Fruit fly (Drosophila melanogaster): ENCODE results near the gene CG11760.

Gene CG11760

DNA sequence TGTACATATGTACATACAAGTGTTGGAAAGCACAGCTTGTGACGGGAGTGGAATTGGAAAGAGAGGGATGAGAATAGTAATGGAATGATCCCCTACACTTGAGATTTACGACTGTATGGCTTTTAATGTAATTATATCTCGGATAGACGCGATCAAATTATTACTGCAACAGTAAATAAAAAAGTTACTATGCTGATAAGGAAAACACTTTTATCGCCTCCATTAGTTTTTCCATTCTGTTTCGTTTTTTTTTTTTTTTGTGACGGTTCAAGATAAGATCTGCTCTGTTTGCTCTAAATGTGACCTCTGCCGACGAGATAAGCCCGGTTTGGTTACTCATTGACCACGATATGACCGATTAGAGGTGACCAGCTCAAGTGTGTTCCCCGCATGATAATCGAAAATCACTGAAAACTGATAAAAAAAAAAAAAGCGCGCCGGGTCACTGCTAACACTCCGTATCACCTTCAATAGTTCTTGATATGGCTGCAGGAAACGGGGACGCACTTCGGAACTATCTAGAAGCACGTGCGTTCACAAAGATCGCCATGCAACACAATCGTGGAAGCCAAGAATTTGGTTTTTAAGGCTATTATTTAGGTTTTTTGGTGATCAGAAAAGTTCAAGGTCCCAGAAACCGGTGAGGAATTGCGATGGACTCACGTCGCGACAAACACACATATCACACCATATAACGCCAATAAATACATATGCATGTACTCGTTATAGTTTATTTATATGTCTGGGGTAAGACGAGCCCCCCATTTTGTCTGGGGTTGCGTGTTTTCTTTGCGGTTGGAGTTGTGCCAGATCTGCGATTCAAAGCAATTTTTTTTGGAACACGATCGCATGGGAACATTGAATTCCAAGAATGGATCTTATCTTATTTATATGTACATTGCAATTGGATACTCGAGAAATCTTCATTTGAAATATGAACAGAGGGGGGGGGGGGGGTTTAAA, 48.2 kb upstream of the CG11760 start, which contains the start of gene p (continued):
- TF ChIP-seq HHEX (GFP tag; optimal IDR thresholded peaks at IDR 0.05) (peak; percentile 54), CG12071 (GFP tag; optimal IDR thresholded peaks at IDR 0.05) (peak; percentile 34), Trl (optimal IDR thresholded peaks at IDR 0.05) (no peak), Trl (GFP tag; optimal IDR thresholded peaks at IDR 0.05) (peak; percentile 27), YL-1 (GFP tag; optimal IDR thresholded peaks at IDR 0.05) (peak; percentile 16), CG3995 (GFP tag; optimal IDR thresholded peaks at IDR 0.05) (peak; percentile 70), CG9215 (GFP tag; IDR thresholded peaks at IDR 0.05) (no peak), CG2116 (GFP tag; optimal IDR thresholded peaks at IDR 0.05) (no peak), pan (optimal IDR thresholded peaks at IDR 0.05) (no peak), pan (GFP tag; optimal IDR thresholded peaks at IDR 0.05 in 1 of 2, IDR thresholded peaks at IDR 0.05 in 1 of 2) (peak in 1 of 2 experiments; percentile 45), CG15514 (GFP tag; optimal IDR thresholded peaks at IDR 0.05) (peak; percentile 4), CG6813 (GFP tag; optimal IDR thresholded peaks at IDR 0.05) (peak; percentile 5), CG3847 (GFP tag; IDR thresholded peaks at IDR 0.05) (no peak), CG17568 (GFP tag; optimal IDR thresholded peaks at IDR 0.05) (peak; percentile 54), eve (GFP tag; optimal IDR thresholded peaks at IDR 0.05) (no peak), Mes4 (GFP tag; optimal IDR thresholded peaks at IDR 0.05) (no peak), dm (GFP tag; optimal IDR thresholded peaks at IDR 0.05) (no peak), CG31388 (GFP tag; optimal IDR thresholded peaks at IDR 0.05) (no peak), CG4424 (GFP tag; optimal IDR thresholded peaks at IDR 0.05) (peak; percentile 34), Nf-YC (tag; optimal IDR thresholded peaks at IDR 0.05) (no peak), CG11696 (GFP tag; IDR thresholded peaks at IDR 0.05) (no peak), sd (tag; optimal IDR thresholded peaks at IDR 0.05) (peak; percentile 16), Atf3 (GFP tag; optimal IDR thresholded peaks at IDR 0.05) (no peak), sna (GFP tag; IDR thresholded peaks at IDR 0.05; ENCODE audit: partially characterized antibody) (no peak), CG3163 (GFP tag; optimal IDR thresholded peaks at IDR 0.05) (peak; percentile 29), tll (GFP tag; optimal IDR thresholded peaks at IDR 0.05) (no peak), en (GFP tag; optimal IDR thresholded peaks at IDR 0.05) (no peak), Dp (GFP tag; optimal IDR thresholded peaks at IDR 0.05) (no peak), CG17328 (GFP tag; IDR thresholded peaks at IDR 0.05) (0 out of 2 replicates have a peak, but pooled peaks have one; percentile 22), Fer3 (tag; optimal IDR thresholded peaks at IDR 0.05) (peak; percentile 21), CHES-1-like (GFP tag; optimal IDR thresholded peaks at IDR 0.05) (peak; percentile 10), lab (GFP tag; optimal IDR thresholded peaks at IDR 0.05) (peak; percentile 60), gem (tag; optimal IDR thresholded peaks at IDR 0.05) (peak; percentile 61), dati (GFP tag; IDR thresholded peaks at IDR 0.05) (no peak), HLHmδ (GFP tag; optimal IDR thresholded peaks at IDR 0.05) (no peak), z (GFP tag; IDR thresholded peaks at IDR 0.05) (no peak), CG7786 (GFP tag; optimal IDR thresholded peaks at IDR 0.05) (peak; percentile 25), org-1 (GFP tag; optimal IDR thresholded peaks at IDR 0.05) (peak; percentile 9), CG33213 (GFP tag; optimal IDR thresholded peaks at IDR 0.05) (peak; percentile 6), Nf-YA (GFP tag; IDR thresholded peaks at IDR 0.05) (no peak), rib (GFP tag; IDR thresholded peaks at IDR 0.05) (peak; percentile 53), chm (GFP tag; IDR thresholded peaks at IDR 0.05) (0 out of 2 replicates have a peak, but pooled peaks have one; percentile 32), wdn (GFP tag; IDR thresholded peaks at IDR 0.05) (0 out of 2 replicates have a peak, but pooled peaks have one; percentile 21), BEAF-32 (GFP tag; optimal IDR thresholded peaks at IDR 0.05) (no peak), Elba2 (GFP tag; optimal IDR thresholded peaks at IDR 0.05) (no peak), vvl (GFP tag; IDR thresholded peaks at IDR 0.05) (peak; percentile 51), grn (GFP tag; optimal IDR thresholded peaks at IDR 0.05) (peak; percentile 98), Abd-B (GFP tag; optimal IDR thresholded peaks at IDR 0.05) (no peak), bowl (GFP tag; IDR thresholded peaks at IDR 0.05) (no peak)
